Fruit fly (Drosophila melanogaster) whole organism, embryonic: ENCODE data around the gene mas.

Source experiments
- CG17359 ChIP-seq: fragments of 200-800 bp; sonication (Bioruptor generic); optimal IDR thresholded peaks from 3 replicates; lab custom pipeline; 2018; ENCODE audit warnings: missing biosample characterization, mild to moderate bottlenecking, missing genetic modification characterization, moderate library complexity
- CG34224 ChIP-seq: fragments of 200-800 bp; sonication (Bioruptor generic); IDR thresholded peaks from 3 replicates; pipeline ENCODE4 v1.3.6; 2022; ENCODE audit warnings: missing biosample characterization, missing genetic modification characterization; ENCODE audit not compliant: partially characterized antibody
- CG43689 ChIP-seq: fragments of 200-800 bp; sonication (Bioruptor generic); IDR thresholded peaks from 2 replicates; pipeline ENCODE4 v1.3.6; 2022; ENCODE audit warnings: missing biosample characterization, missing genetic modification characterization

dm6 chr3L:4142064-4142463 lies 25.2 kb downstream of the mas start, which contains the start of gene CG32260:
- TF ChIP-seq CG34224 (no peak), CG43689 (no peak), CG17359 (tag; lab: Kevin White, UChicago) (no peak)
